Worm (Caenorhabditis elegans): Measurements from ENCODE around the gene str-55.

DNA sequence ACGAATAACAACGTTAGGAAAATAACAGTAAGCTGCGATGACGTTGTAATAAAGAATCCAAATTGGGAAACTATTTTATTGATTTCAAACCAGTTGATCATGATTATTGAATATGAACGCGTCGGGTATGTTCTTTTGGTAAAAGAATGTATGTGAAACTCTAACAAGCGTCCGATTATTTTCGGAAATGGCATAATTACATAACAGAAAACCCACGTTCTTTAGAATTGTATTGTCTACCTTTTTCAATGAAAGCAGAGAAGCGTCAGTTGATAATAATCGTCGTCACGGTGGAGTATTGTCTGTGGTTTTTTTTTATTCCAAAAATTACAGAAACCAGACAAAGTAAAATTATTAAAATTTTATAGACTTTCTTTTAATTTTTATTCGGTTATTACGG lies 38.2 kb upstream of the str-55 start, which contains the start of gene str-14:
- TF ChIP-seq sem-2 (GFP tag; optimal IDR thresholded peaks at IDR 0.05) (no peak), lin-32 (GFP tag; optimal IDR thresholded peaks at IDR 0.05) (no peak), lin-13 (tag; optimal IDR thresholded peaks at IDR 0.05) (no peak), snpc-4 (tag; optimal IDR thresholded peaks at IDR 0.05) (no peak), mab-5 (tag; optimal IDR thresholded peaks at IDR 0.05) (no peak), nhr-12 (tag; optimal IDR thresholded peaks at IDR 0.05) (no peak)

Measured in whole organism, mixed stage, embryonic.